Fruit fly (Drosophila melanogaster) whole organism, embryonic: ENCODE results near the gene CG18577.
A peak's percentile ranks its signal among the peaks of the same experiment; 100 is the strongest.

Experiments
- Atf-2 ChIP-seq: fragments of 200-800 bp; sonication (Bioruptor generic); optimal IDR thresholded peaks from 2 replicates; lab custom pipeline; 2016; ENCODE audit warnings: missing biosample characterization, missing genetic modification characterization
- Atf3 ChIP-seq: fragments of 200-800 bp; sonication (Bioruptor generic); optimal IDR thresholded peaks from 3 replicates; lab custom pipeline; 2016; ENCODE audit warnings: missing biosample characterization, missing genetic modification characterization
- Atf6 ChIP-seq: fragments of 200-800 bp; sonication (Bioruptor generic); IDR thresholded peaks from 2 replicates; pipeline ENCODE4 v1.3.6; 2022; ENCODE audit warnings: missing biosample characterization, missing genetic modification characterization
- B-H2 ChIP-seq: fragments of 200-800 bp; sonication (Bioruptor generic); optimal IDR thresholded peaks from 2 replicates; lab custom pipeline; 2018; ENCODE audit warnings: missing biosample characterization, mild to moderate bottlenecking, missing genetic modification characterization
- CG10209 ChIP-seq: fragments of 200-800 bp; sonication (Bioruptor generic); optimal IDR thresholded peaks from 3 replicates; lab custom pipeline; 2017; ENCODE audit warnings: missing biosample characterization, mild to moderate bottlenecking, missing genetic modification characterization, missing genetic modification reagents
- CG10321 ChIP-seq: fragments of 200-800 bp; sonication (Bioruptor generic); IDR thresholded peaks from 2 replicates; pipeline ENCODE4 v1.3.6; 2022; ENCODE audit warnings: missing biosample characterization, missing genetic modification characterization
- CG10366 ChIP-seq: fragments of 200-800 bp; sonication (Bioruptor generic); IDR thresholded peaks from 2 replicates; pipeline ENCODE4 v1.3.6; 2022; ENCODE audit warnings: missing biosample characterization, missing genetic modification characterization
- CG11085 ChIP-seq: fragments of 200-800 bp; sonication (Bioruptor generic); IDR thresholded peaks from 2 replicates; pipeline ENCODE4 v1.3.6; 2022; ENCODE audit warnings: missing biosample characterization, missing genetic modification characterization
- CG12769 ChIP-seq: fragments of 200-800 bp; sonication (Bioruptor generic); optimal IDR thresholded peaks from 2 replicates; lab custom pipeline; 2019; ENCODE audit warnings: missing biosample characterization, mild to moderate bottlenecking, missing genetic modification characterization, moderate library complexity
- CG13424 ChIP-seq: fragments of 200-800 bp; sonication (Bioruptor generic); optimal IDR thresholded peaks from 2 replicates; lab custom pipeline; 2019; ENCODE audit warnings: missing biosample characterization, mild to moderate bottlenecking, missing genetic modification characterization, moderate library complexity
- CG13624 ChIP-seq: fragments of 200-800 bp; sonication (Bioruptor generic); optimal IDR thresholded peaks from 2 replicates; lab custom pipeline; 2016; ENCODE audit warnings: missing biosample characterization, missing genetic modification characterization
- CG13775 ChIP-seq: fragments of 200-800 bp; sonication (Bioruptor generic); optimal IDR thresholded peaks from 3 replicates; lab custom pipeline; 2017; ENCODE audit warnings: missing biosample characterization, mild to moderate bottlenecking, missing genetic modification characterization
- CG17612 ChIP-seq: fragments of 200-800 bp; sonication (Bioruptor generic); IDR thresholded peaks from 2 replicates; pipeline ENCODE4 v1.3.6; 2022; ENCODE audit warnings: missing biosample characterization, missing genetic modification characterization
- CG18262 ChIP-seq: fragments of 200-800 bp; optimal IDR thresholded peaks from 3 replicates; lab custom pipeline; 2019; ENCODE audit warnings: missing biosample characterization, mild to moderate bottlenecking, missing genetic modification characterization, moderate library complexity
- CG2889 ChIP-seq: fragments of 200-800 bp; sonication (Bioruptor generic); IDR thresholded peaks from 3 replicates; pipeline ENCODE4 v1.3.6; 2022; ENCODE audit warnings: missing biosample characterization, missing genetic modification characterization
- CG31224 ChIP-seq: fragments of 200-800 bp; sonication (Bioruptor generic); IDR thresholded peaks from 2 replicates; pipeline ENCODE4 v1.3.6; 2022; ENCODE audit warnings: missing biosample characterization, missing genetic modification characterization
- CG4707 ChIP-seq: fragments of 200-800 bp; sonication (Bioruptor generic); optimal IDR thresholded peaks from 2 replicates; lab custom pipeline; 2018; ENCODE audit warnings: missing biosample characterization, mild to moderate bottlenecking, missing genetic modification characterization, moderate library complexity
- CG7271 ChIP-seq: fragments of 200-800 bp; sonication (Bioruptor generic); optimal IDR thresholded peaks from 2 replicates; lab custom pipeline; 2018; ENCODE audit warnings: missing biosample characterization, mild to moderate bottlenecking, missing genetic modification characterization, moderate library complexity
- CG7745 ChIP-seq: fragments of 200-800 bp; sonication (Bioruptor generic); optimal IDR thresholded peaks from 2 replicates; lab custom pipeline; 2018; ENCODE audit warnings: missing biosample characterization, mild to moderate bottlenecking, missing genetic modification characterization, moderate library complexity
- CG7928 ChIP-seq: fragments of 200-800 bp; sonication (Bioruptor generic); optimal IDR thresholded peaks from 2 replicates; lab custom pipeline; 2017; ENCODE audit warnings: missing biosample characterization, mild to moderate bottlenecking, missing genetic modification characterization
- CG9215 ChIP-seq: fragments of 200-800 bp; sonication (Bioruptor generic); IDR thresholded peaks from 2 replicates; pipeline ENCODE4 v1.3.6; 2022; ENCODE audit warnings: missing biosample characterization, missing genetic modification characterization
- CG9876 ChIP-seq: fragments of 200-800 bp; sonication (Bioruptor generic); optimal IDR thresholded peaks from 2 replicates; lab custom pipeline; 2016; ENCODE audit warnings: missing biosample characterization, missing genetic modification characterization
- Drgx ChIP-seq: fragments of 200-800 bp; sonication (Bioruptor generic); IDR thresholded peaks from 2 replicates; pipeline ENCODE4 v1.3.6; 2022; ENCODE audit warnings: missing biosample characterization, missing genetic modification characterization
- H15 ChIP-seq: fragments of 200-800 bp; sonication (Bioruptor generic); IDR thresholded peaks from 3 replicates; pipeline ENCODE4 v1.3.6; 2022; ENCODE audit warnings: missing biosample characterization, missing genetic modification characterization
- Hey ChIP-seq: fragments of 200-800 bp; sonication (Bioruptor generic); optimal IDR thresholded peaks from 3 replicates; lab custom pipeline; 2018; ENCODE audit warnings: missing biosample characterization, mild to moderate bottlenecking, missing genetic modification characterization
- Hr78 ChIP-seq, 2 experiments: fragments of 200-800 bp in 1 of 2; fragments of >200 bp in 1 of 2; sonication (Bioruptor generic) in 1 of 2; optimal IDR thresholded peaks; 2 replicates each; lab custom pipeline; 2017 to 2019; ENCODE audit warnings: missing biosample characterization in 2 of 2, missing genetic modification characterization in 2 of 2, mild to moderate bottlenecking in 1 of 2, moderate library complexity in 1 of 2
- MBD-R2 ChIP-seq: fragments of 200-800 bp; sonication (Bioruptor generic); IDR thresholded peaks from 2 replicates; pipeline ENCODE4 v1.3.6; 2022; ENCODE audit warnings: missing biosample characterization, missing genetic modification characterization
- Myb ChIP-seq: fragments of 200-800 bp; sonication (Bioruptor generic); optimal IDR thresholded peaks from 2 replicates; lab custom pipeline; 2016; ENCODE audit warnings: missing biosample characterization, missing genetic modification characterization
- Opbp ChIP-seq: fragments of 200-800 bp; sonication (Bioruptor generic); IDR thresholded peaks from 3 replicates; pipeline ENCODE4 v1.3.6; 2022; ENCODE audit warnings: missing biosample characterization, missing genetic modification characterization; ENCODE audit not compliant: partially characterized antibody
- Sry-δ ChIP-seq: fragments of 200-800 bp; sonication (Bioruptor generic); optimal IDR thresholded peaks from 2 replicates; lab custom pipeline; 2016; ENCODE audit warnings: missing biosample characterization, missing genetic modification characterization
- TFAM ChIP-seq: fragments of 200-800 bp; sonication (Bioruptor generic); optimal IDR thresholded peaks from 2 replicates; lab custom pipeline; 2017; ENCODE audit warnings: missing biosample characterization, missing genetic modification characterization, inconsistent platforms
- ab ChIP-seq: fragments of 200-800 bp; sonication (Bioruptor generic); optimal IDR thresholded peaks from 2 replicates; lab custom pipeline; 2016; ENCODE audit warnings: missing biosample characterization, missing genetic modification characterization
- al ChIP-seq: fragments of 200-800 bp; sonication (Bioruptor generic); IDR thresholded peaks from 2 replicates; pipeline ENCODE4 v1.3.6; 2022; ENCODE audit warnings: missing biosample characterization, missing genetic modification characterization
- bbx ChIP-seq: fragments of 200-800 bp; sonication (Bioruptor generic); IDR thresholded peaks from 2 replicates; pipeline ENCODE4 v1.3.6; 2022; ENCODE audit warnings: missing biosample characterization, missing genetic modification characterization; ENCODE audit not compliant: partially characterized antibody
- bowl ChIP-seq: fragments of 200-800 bp; sonication (Bioruptor generic); IDR thresholded peaks from 2 replicates; pipeline ENCODE4 v1.3.6; 2022; ENCODE audit warnings: missing biosample characterization, missing genetic modification characterization
- cad ChIP-seq: fragments of >200 bp; optimal IDR thresholded peaks from 2 replicates; lab custom pipeline; 2017; ENCODE audit warnings: missing biosample characterization, missing genetic modification characterization
- croc ChIP-seq: fragments of 200-800 bp; sonication (Bioruptor generic); conservative IDR thresholded peaks from 3 replicates; pipeline ENCODE4 v1.3.6; 2022; ENCODE audit warnings: missing biosample characterization, missing genetic modification characterization
- dmrt99B ChIP-seq: fragments of 200-800 bp; sonication (Bioruptor generic); optimal IDR thresholded peaks from 2 replicates; lab custom pipeline; 2018; ENCODE audit warnings: missing biosample characterization, mild to moderate bottlenecking, missing genetic modification characterization, moderate library complexity
- ewg ChIP-seq: fragments of 200-800 bp; sonication (Bioruptor generic); optimal IDR thresholded peaks from 3 replicates; lab custom pipeline; 2017; ENCODE audit warnings: mild to moderate bottlenecking, missing biosample characterization, missing genetic modification reagents, missing genetic modification characterization
- lab ChIP-seq: fragments of 200-800 bp; sonication (Bioruptor generic); optimal IDR thresholded peaks from 3 replicates; lab custom pipeline; 2017; ENCODE audit warnings: missing biosample characterization, missing genetic modification characterization, mild to moderate bottlenecking, moderate library complexity, missing genetic modification reagents
- lola ChIP-seq, 3 experiments: fragments of >200 bp in 2 of 3; fragments of 200-800 bp in 1 of 3; sonication (Bioruptor generic) in 1 of 3; optimal IDR thresholded peaks; 2 replicates each; lab custom pipeline; 2017 to 2019; ENCODE audit warnings: missing biosample characterization in 3 of 3, missing genetic modification characterization in 3 of 3, mild to moderate bottlenecking in 1 of 3, moderate library complexity in 1 of 3
- maf-S ChIP-seq: fragments of 200-800 bp; sonication (Bioruptor generic); optimal IDR thresholded peaks from 2 replicates; lab custom pipeline; 2016; ENCODE audit warnings: missing biosample characterization, missing genetic modification characterization
- nmo ChIP-seq: fragments of 200-800 bp; sonication (Bioruptor generic); optimal IDR thresholded peaks from 2 replicates; lab custom pipeline; 2018; ENCODE audit warnings: missing biosample characterization, mild to moderate bottlenecking, missing genetic modification characterization, moderate library complexity
- nom ChIP-seq: fragments of 200-800 bp; sonication (Bioruptor generic); optimal IDR thresholded peaks from 2 replicates; lab custom pipeline; 2017; ENCODE audit warnings: missing biosample characterization, missing genetic modification characterization, mild to moderate bottlenecking, moderate library complexity, missing genetic modification reagents
- onecut ChIP-seq: fragments of 200-800 bp; sonication (Bioruptor generic); IDR thresholded peaks from 2 replicates; pipeline ENCODE4 v1.3.6; 2022; ENCODE audit warnings: missing biosample characterization, missing genetic modification characterization
- pan ChIP-seq, 4 experiments: fragments of >200 bp in 3 of 4; fragments of 200-800 bp in 1 of 4; sonication (Bioruptor generic) in 1 of 4; optimal IDR thresholded peaks in 3 of 4; IDR thresholded peaks in 1 of 4; 2 replicates each; pipeline versions ENCODE4 v1.3.6 to Lab custom; 2017 to 2022; ENCODE audit warnings: missing biosample characterization in 2 of 4, missing genetic modification characterization in 2 of 4, mixed read lengths in 1 of 4
- sna ChIP-seq: fragments of 200-800 bp; sonication (Bioruptor generic); IDR thresholded peaks from 2 replicates; pipeline ENCODE4 v1.3.6; 2022; ENCODE audit warnings: missing biosample characterization, missing genetic modification characterization; ENCODE audit not compliant: partially characterized antibody
- vfl ChIP-seq: fragments of 200-800 bp; sonication (Bioruptor generic); optimal IDR thresholded peaks from 2 replicates; lab custom pipeline; 2016; ENCODE audit warnings: missing biosample characterization, missing genetic modification characterization
- zfh2 ChIP-seq: fragments of 200-800 bp; sonication (Bioruptor generic); optimal IDR thresholded peaks from 2 replicates; lab custom pipeline; 2016; ENCODE audit warnings: missing biosample characterization, missing genetic modification characterization

CG18577 gene

DNA sequence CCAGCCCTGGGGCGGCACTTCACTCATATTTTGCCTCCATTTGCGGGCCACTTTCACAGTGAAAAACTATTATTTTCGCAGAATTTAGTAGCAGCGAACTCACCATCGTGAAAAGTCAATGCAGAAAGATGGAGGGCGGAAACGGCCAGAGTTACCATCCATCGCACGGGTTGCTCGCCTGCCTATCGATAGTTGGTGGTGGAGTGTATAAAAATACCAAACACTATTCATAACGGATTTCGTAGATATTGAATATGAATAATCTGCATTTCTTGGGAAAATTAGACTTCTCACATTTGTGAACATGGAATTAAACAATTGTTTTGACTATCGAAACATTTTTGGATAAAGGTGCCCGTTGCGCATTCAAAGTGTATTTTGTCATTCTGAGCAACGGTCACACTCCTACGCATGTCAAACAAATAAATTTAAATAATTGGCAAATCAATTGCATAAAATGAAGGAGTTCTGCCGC, 20.3 kb downstream of the CG18577 start, which contains the start of the genes RpS25 and CG4820 (continued):
- TF ChIP-seq Sry-δ (GFP tag; lab: Kevin White, UChicago), result peak; percentile 92
- TF ChIP-seq zfh2 (GFP tag; lab: Kevin White, UChicago), result peak; percentile 70
- peak; percentile 72 for TF ChIP-seq al (GFP tag; lab: Robert Waterston, UW)
- peak; percentile 77 for TF ChIP-seq croc (GFP tag; lab: Robert Waterston, UW)
- no peak for TF ChIP-seq ab (GFP tag; lab: Kevin White, UChicago)
- peak; percentile 60 for TF ChIP-seq Drgx
- peak; percentile 65 for TF ChIP-seq CG9215 (GFP tag; lab: Robert Waterston, UW)
- peak; percentile 76 for TF ChIP-seq Opbp
- TF ChIP-seq bbx (GFP tag; lab: Robert Waterston, UW), result peak; percentile 70
- peak; percentile 89 for TF ChIP-seq Atf-2 (GFP tag; lab: Kevin White, UChicago)
- peak; percentile 93 for TF ChIP-seq CG12769
- peak; percentile 80 for TF ChIP-seq vfl
- TF ChIP-seq B-H2, result peak; percentile 94
- peak; percentile 39 for TF ChIP-seq CG7745
- TF ChIP-seq sna (GFP tag; lab: Robert Waterston, UW), result peak; percentile 89
- TF ChIP-seq nom (GFP tag; lab: Kevin White, UChicago), result peak; percentile 90
- peak; percentile 85 for TF ChIP-seq Hey
- TF ChIP-seq CG31224 (GFP tag; lab: Robert Waterston, UW), result peak; percentile 77
- TF ChIP-seq CG4707 (GFP tag; lab: Kevin White, UChicago), result peak; percentile 89
- peak; percentile 89 for TF ChIP-seq Atf6
- TF ChIP-seq CG10366, result peak; percentile 76
- TF ChIP-seq H15 (GFP tag; lab: Robert Waterston, UW), result peak; percentile 81; the same call in 2 of the 3 replicates
- peak; percentile 78 for TF ChIP-seq CG7928 (GFP tag; lab: Kevin White, UChicago)
- TF ChIP-seq Myb, result peak; percentile 82
- TF ChIP-seq nmo, result peak; percentile 93
- peak; percentile 91 for TF ChIP-seq MBD-R2
- TF ChIP-seq CG13424 (tag; lab: Kevin White, UChicago), result peak; percentile 84
- no peak for TF ChIP-seq cad
- peak in 1 of 2 experiments; percentile 27 for TF ChIP-seq Hr78 (GFP tag; optimal IDR thresholded peaks at IDR 0.05; lab: Kevin White, UChicago)
- peak; percentile 54 for TF ChIP-seq CG10321 (GFP tag; lab: Robert Waterston, UW)
- peak; percentile 93 for TF ChIP-seq CG10209 (GFP tag; lab: Kevin White, UChicago)
- TF ChIP-seq maf-S, result peak; percentile 88
- TF ChIP-seq CG11085 (GFP tag; lab: Robert Waterston, UW), result peak; percentile 82
- TF ChIP-seq Atf3 (GFP tag; lab: Kevin White, UChicago), result peak; percentile 86
- peak; percentile 92 for TF ChIP-seq CG9876 (GFP tag; lab: Kevin White, UChicago)
- TF ChIP-seq bowl, result peak; percentile 71
- peak; percentile 74 for TF ChIP-seq CG17612 (GFP tag; lab: Robert Waterston, UW)
- TF ChIP-seq lola (GFP tag; optimal IDR thresholded peaks at IDR 0.05; lab: Kevin White, UChicago), result peak in 1 of 3 experiments; percentile 76
- TF ChIP-seq dmrt99B (tag; lab: Kevin White, UChicago), result peak; percentile 82
- TF ChIP-seq pan (optimal IDR thresholded peaks at IDR 0.05; lab: Kevin White, UChicago), result no peak
- peak in 1 of 2 experiments; percentile 89 for TF ChIP-seq pan (GFP tag; optimal IDR thresholded peaks at IDR 0.05 in 1 of 2, IDR thresholded peaks at IDR 0.05 in 1 of 2)
- TF ChIP-seq CG13775 (GFP tag; lab: Kevin White, UChicago), result peak; percentile 97
- peak; percentile 95 for TF ChIP-seq ewg (GFP tag; lab: Kevin White, UChicago)
- TF ChIP-seq onecut (GFP tag; lab: Robert Waterston, UW), result peak; percentile 93
- peak; percentile 96 for TF ChIP-seq CG13624
- peak; percentile 73 for TF ChIP-seq TFAM (GFP tag; lab: Kevin White, UChicago)
- TF ChIP-seq CG18262 (tag; lab: Kevin White, UChicago), result peak; percentile 81
- peak; percentile 97 for TF ChIP-seq lab (GFP tag; lab: Kevin White, UChicago)
- TF ChIP-seq CG2889 (GFP tag; lab: Robert Waterston, UW), result 0 out of 3 replicates have a peak, but pooled peaks have one; percentile 21
- peak; percentile 97 for TF ChIP-seq CG7271 (tag; lab: Kevin White, UChicago)
